Fruit fly (Drosophila melanogaster): ENCODE results near the gene Ctps.

Gene Ctps

DNA sequence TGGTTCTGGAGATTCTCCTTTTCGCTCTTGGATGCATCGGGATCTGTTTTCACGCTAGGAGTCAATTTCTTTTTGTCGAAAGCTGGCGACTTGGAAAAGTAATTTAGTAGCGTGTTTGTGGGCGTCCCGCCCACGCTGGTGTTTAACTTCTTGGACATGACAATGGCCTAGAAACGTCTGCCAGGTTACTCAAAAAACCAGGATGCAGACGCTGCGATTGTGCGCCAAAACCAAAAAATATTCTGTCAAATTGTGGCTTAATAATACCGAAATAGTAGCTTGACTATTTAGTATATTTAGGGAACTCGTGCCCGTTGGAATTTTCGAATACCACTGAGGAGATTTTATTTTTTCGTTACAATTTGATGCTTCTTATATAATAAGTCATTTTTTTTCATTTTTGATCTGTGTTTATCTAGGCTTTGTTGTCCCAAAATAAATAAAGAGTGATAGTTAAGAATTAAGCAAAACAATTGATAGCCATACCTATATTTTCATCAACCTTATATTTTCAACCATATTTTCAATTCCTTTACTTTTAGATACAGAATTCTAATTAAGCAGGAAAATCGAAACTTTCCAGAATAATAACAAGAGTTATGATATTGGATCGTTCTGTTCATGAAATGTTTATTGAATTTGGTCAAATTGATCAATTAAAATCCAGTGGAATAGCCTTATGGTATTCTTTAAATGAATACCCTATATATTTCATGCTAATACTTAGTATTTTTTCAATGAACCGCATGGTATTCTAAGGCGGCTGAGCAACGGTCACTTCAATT lies 60.8 kb downstream of the Ctps start, which contains the start of the genes Msh6 and Prp31 (continued):
- TF ChIP-seq CG6765 (GFP tag; optimal IDR thresholded peaks at IDR 0.05) = no peak
- TF ChIP-seq Opbp (GFP tag; IDR thresholded peaks at IDR 0.05; ENCODE audit: partially characterized antibody) = no peak
- no peak for TF ChIP-seq CG33213 (GFP tag; optimal IDR thresholded peaks at IDR 0.05)
- no peak for TF ChIP-seq da (GFP tag; optimal IDR thresholded peaks at IDR 0.05)
- TF ChIP-seq CG10366 (GFP tag; IDR thresholded peaks at IDR 0.05) = peak; percentile 64
- TF ChIP-seq CG2116 (GFP tag; optimal IDR thresholded peaks at IDR 0.05) = peak; percentile 43
- TF ChIP-seq kah (GFP tag; optimal IDR thresholded peaks at IDR 0.05) = peak; percentile 7
- TF ChIP-seq CG8478 (optimal IDR thresholded peaks at IDR 0.05) = no peak
- TF ChIP-seq gsb (GFP tag; IDR thresholded peaks at IDR 0.05) = no peak
- no peak for TF ChIP-seq br (optimal IDR thresholded peaks at IDR 0.05)
- peak; percentile 6; the same call in 1 of the 2 replicates for TF ChIP-seq stc (GFP tag; IDR thresholded peaks at IDR 0.05)
- TF ChIP-seq CG11696 (GFP tag; IDR thresholded peaks at IDR 0.05) = no peak
- TF ChIP-seq amos (GFP tag; IDR thresholded peaks at IDR 0.05; ENCODE audit: partially characterized antibody) = no peak
- peak; percentile 64 for TF ChIP-seq CG12104 (GFP tag; optimal IDR thresholded peaks at IDR 0.05)
- no peak for TF ChIP-seq cwo (GFP tag; optimal IDR thresholded peaks at IDR 0.05)
- no peak for TF ChIP-seq kni (GFP tag; optimal IDR thresholded peaks at IDR 0.05)
- TF ChIP-seq CG16815 (GFP tag; optimal IDR thresholded peaks at IDR 0.05) = peak; percentile 74
- peak; percentile 72 for TF ChIP-seq CG10209 (GFP tag; optimal IDR thresholded peaks at IDR 0.05)
- TF ChIP-seq CrebB (tag; optimal IDR thresholded peaks at IDR 0.05) = no peak
- TF ChIP-seq Hr51 (GFP tag; optimal IDR thresholded peaks at IDR 0.05) = peak in 1 of 2 experiments; percentile 73
- no peak for TF ChIP-seq CG12071 (GFP tag; optimal IDR thresholded peaks at IDR 0.05)
- no peak for TF ChIP-seq CG6813 (GFP tag; optimal IDR thresholded peaks at IDR 0.05)
- TF ChIP-seq CG4820 (GFP tag; optimal IDR thresholded peaks at IDR 0.05) = peak; percentile 70
- peak; percentile 59 for TF ChIP-seq CG17359 (tag; optimal IDR thresholded peaks at IDR 0.05)
- TF ChIP-seq CG34224 (GFP tag; IDR thresholded peaks at IDR 0.05; ENCODE audit: partially characterized antibody) = no peak
- TF ChIP-seq aop (GFP tag; IDR thresholded peaks at IDR 0.05) = no peak
- peak; percentile 69 for TF ChIP-seq CG14441 (GFP tag; IDR thresholded peaks at IDR 0.05)
- peak; percentile 80 for TF ChIP-seq CG30403 (GFP tag; optimal IDR thresholded peaks at IDR 0.05)
- no peak for TF ChIP-seq CG7745 (tag; optimal IDR thresholded peaks at IDR 0.05)
- no peak for TF ChIP-seq Doc3 (GFP tag; IDR thresholded peaks at IDR 0.05; ENCODE audit: partially characterized antibody)
- TF ChIP-seq fru (optimal IDR thresholded peaks at IDR 0.05) = no peak
- TF ChIP-seq otp (GFP tag; IDR thresholded peaks at IDR 0.05) = no peak
- peak; percentile 64 for TF ChIP-seq CG7372 (GFP tag; IDR thresholded peaks at IDR 0.05)
- peak; percentile 30; the same call in 1 of the 2 replicates for TF ChIP-seq chm (GFP tag; IDR thresholded peaks at IDR 0.05)
- no peak for TF ChIP-seq ham (GFP tag; IDR thresholded peaks at IDR 0.05)
- TF ChIP-seq CG32772 (GFP tag; IDR thresholded peaks at IDR 0.05) = peak; percentile 40
- TF ChIP-seq CG7786 (GFP tag; optimal IDR thresholded peaks at IDR 0.05) = peak; percentile 77
- TF ChIP-seq Ada2b (GFP tag; IDR thresholded peaks at IDR 0.05) = peak; percentile 67
- TF ChIP-seq CG31224 (GFP tag; IDR thresholded peaks at IDR 0.05) = peak; percentile 60; the same call in 1 of the 2 replicates
- peak; percentile 30 for TF ChIP-seq al (GFP tag; IDR thresholded peaks at IDR 0.05)
- TF ChIP-seq zf30C (GFP tag; optimal IDR thresholded peaks at IDR 0.05) = no peak
- no peak for TF ChIP-seq NK7.1 (GFP tag; optimal IDR thresholded peaks at IDR 0.05)
- no peak for TF ChIP-seq vnd (GFP tag; IDR thresholded peaks at IDR 0.05; ENCODE audit: partially characterized antibody)
- peak; percentile 41 for TF ChIP-seq Mes4 (GFP tag; optimal IDR thresholded peaks at IDR 0.05)
- peak; percentile 73 for TF ChIP-seq Fer3 (tag; optimal IDR thresholded peaks at IDR 0.05)
- TF ChIP-seq CG1529 (GFP tag; optimal IDR thresholded peaks at IDR 0.05) = peak; percentile 38
- peak; percentile 86 for TF ChIP-seq wek (GFP tag; optimal IDR thresholded peaks at IDR 0.05)
- TF ChIP-seq Dip2 (GFP tag; IDR thresholded peaks at IDR 0.05) = no peak
- no peak for TF ChIP-seq sqz (GFP tag; optimal IDR thresholded peaks at IDR 0.05)
- no peak for TF ChIP-seq maf-S (GFP tag; optimal IDR thresholded peaks at IDR 0.05)

All from whole organism, embryonic.